In the genomic region with DNA sequence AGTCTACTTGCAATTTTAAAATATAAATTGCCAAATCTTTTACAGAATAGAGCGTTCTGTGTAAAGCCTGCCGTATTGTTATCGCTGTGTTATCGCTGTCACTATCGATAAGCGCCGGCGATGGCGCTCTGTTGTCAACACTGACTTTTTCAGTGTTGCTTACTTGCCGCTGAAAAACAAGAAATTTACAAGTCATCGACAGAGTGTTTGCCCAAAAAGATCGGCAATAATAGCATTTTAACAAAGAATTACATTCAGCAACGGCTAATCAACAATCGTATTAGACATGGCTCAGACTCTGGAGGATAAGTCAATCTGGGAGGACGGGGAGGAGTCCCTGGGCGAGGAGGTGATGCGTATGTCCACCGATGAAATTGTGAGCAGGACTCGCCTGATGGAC, we compare ENCODE assay signal across 1 fruit fly cellular context.
A peak's percentile ranks its signal among the peaks of the same experiment; 100 is the strongest.
TF ChIP-seq lines count a peak whose summit lies in the region.

TSS of gene RanBP3 (minus strand) at position 107 of the 400 bp plus-strand sequence.
TSS of gene Rpt5 (plus strand) at position 149 of the 400 bp plus-strand sequence.

TF ChIP-seq in whole organism, embryonic, 481 proteins besides CTCF, POLR2A, EP300 and RAD21 (continued from another document):
- no peak for TF ChIP-seq Ravus (GFP tag; IDR thresholded peaks at IDR 0.05; lab: Robert Waterston, UW)
- peak; percentile 44 for TF ChIP-seq mirr (GFP tag; optimal IDR thresholded peaks at IDR 0.05; lab: Kevin White, UChicago)
- no peak for TF ChIP-seq Rx (GFP tag; IDR thresholded peaks at IDR 0.05; lab: Robert Waterston, UW)
- peak in 1 of 3 experiments; percentile 2 for TF ChIP-seq Stat92E (GFP tag; optimal IDR thresholded peaks at IDR 0.05; lab: Kevin White, UChicago)
- TF ChIP-seq cg (GFP tag; optimal IDR thresholded peaks at IDR 0.05; lab: Kevin White, UChicago): no peak
- TF ChIP-seq kay (GFP tag; optimal IDR thresholded peaks at IDR 0.05; lab: Kevin White, UChicago): peak; percentile 42
- TF ChIP-seq Mrtf (GFP tag; IDR thresholded peaks at IDR 0.05; lab: Robert Waterston, UW): no peak
- no peak for TF ChIP-seq H2.0 (GFP tag; IDR thresholded peaks at IDR 0.05; lab: Robert Waterston, UW)
- peak; percentile 9 for TF ChIP-seq nerfin-1 (tag; optimal IDR thresholded peaks at IDR 0.05; lab: Kevin White, UChicago)
- TF ChIP-seq H15 (GFP tag; IDR thresholded peaks at IDR 0.05; lab: Robert Waterston, UW): peak; percentile 6; the same call in 1 of the 3 replicates
- no peak for TF ChIP-seq Dfd (GFP tag; optimal IDR thresholded peaks at IDR 0.05; lab: Kevin White, UChicago)
- TF ChIP-seq CG4404 (GFP tag; IDR thresholded peaks at IDR 0.05; lab: Robert Waterston, UW): no peak
- TF ChIP-seq CG32772 (GFP tag; IDR thresholded peaks at IDR 0.05; lab: Robert Waterston, UW): no peak
- no peak for TF ChIP-seq CG6813 (GFP tag; optimal IDR thresholded peaks at IDR 0.05; lab: Kevin White, UChicago)
- TF ChIP-seq CG17385 (GFP tag; optimal IDR thresholded peaks at IDR 0.05; lab: Kevin White, UChicago): no peak
- peak; percentile 56 for TF ChIP-seq CG1647 (GFP tag; optimal IDR thresholded peaks at IDR 0.05; lab: Kevin White, UChicago)
- TF ChIP-seq sens-2 (GFP tag; IDR thresholded peaks at IDR 0.05; lab: Robert Waterston, UW): no peak
- TF ChIP-seq CG11723 (GFP tag; optimal IDR thresholded peaks at IDR 0.05; lab: Kevin White, UChicago): no peak
- no peak for TF ChIP-seq CG5180 (GFP tag; optimal IDR thresholded peaks at IDR 0.05; lab: Kevin White, UChicago)
- no peak for TF ChIP-seq CG4328 (GFP tag; optimal IDR thresholded peaks at IDR 0.05; lab: Kevin White, UChicago)
- TF ChIP-seq CG5953 (GFP tag; IDR thresholded peaks at IDR 0.05; lab: Robert Waterston, UW): no peak
- TF ChIP-seq twi (tag; optimal IDR thresholded peaks at IDR 0.05; lab: Kevin White, UChicago): no peak
- peak; percentile 10 for TF ChIP-seq CG10147 (GFP tag; optimal IDR thresholded peaks at IDR 0.05; lab: Kevin White, UChicago)
- TF ChIP-seq CG6175 (GFP tag; IDR thresholded peaks at IDR 0.05; lab: Robert Waterston, UW): no peak; the same call in 2 of the 3 replicates
- TF ChIP-seq CG11696 (GFP tag; IDR thresholded peaks at IDR 0.05; lab: Robert Waterston, UW): no peak
- peak; percentile 61 for TF ChIP-seq phol (tag; optimal IDR thresholded peaks at IDR 0.05; lab: Kevin White, UChicago)
- no peak for TF ChIP-seq HLH3B (GFP tag; IDR thresholded peaks at IDR 0.05; lab: Robert Waterston, UW)
- TF ChIP-seq ftz-f1 (GFP tag; optimal IDR thresholded peaks at IDR 0.05; lab: Kevin White, UChicago): peak; percentile 63
- no peak for TF ChIP-seq tgo (GFP tag; IDR thresholded peaks at IDR 0.05; lab: Robert Waterston, UW)
- peak; percentile 79 for TF ChIP-seq CG16813 (GFP tag; IDR thresholded peaks at IDR 0.05; lab: Robert Waterston, UW; ENCODE audit: partially characterized antibody)
- no peak for TF ChIP-seq CG2875 (GFP tag; optimal IDR thresholded peaks at IDR 0.05; lab: Kevin White, UChicago)
- no peak for TF ChIP-seq dati (GFP tag; IDR thresholded peaks at IDR 0.05; lab: Robert Waterston, UW)
- TF ChIP-seq trh (GFP tag; optimal IDR thresholded peaks at IDR 0.05; lab: Kevin White, UChicago): peak; percentile 18
- no peak for TF ChIP-seq CG7372 (GFP tag; IDR thresholded peaks at IDR 0.05; lab: Robert Waterston, UW)
- TF ChIP-seq CG3838 (GFP tag; optimal IDR thresholded peaks at IDR 0.05; lab: Kevin White, UChicago): no peak
- peak; percentile 69 for TF ChIP-seq luna (GFP tag; optimal IDR thresholded peaks at IDR 0.05; lab: Kevin White, UChicago)
- TF ChIP-seq CG2678 (tag; optimal IDR thresholded peaks at IDR 0.05; lab: Kevin White, UChicago): no peak
- peak; percentile 57 for TF ChIP-seq E2f2 (GFP tag; IDR thresholded peaks at IDR 0.05; lab: Robert Waterston, UW)
- peak; percentile 90 for TF ChIP-seq Bgb (GFP tag; IDR thresholded peaks at IDR 0.05; lab: Robert Waterston, UW; ENCODE audit: partially characterized antibody)
- no peak for TF ChIP-seq fd3F (GFP tag; optimal IDR thresholded peaks at IDR 0.05; lab: Kevin White, UChicago)
- no peak for TF ChIP-seq Oli (tag; optimal IDR thresholded peaks at IDR 0.05; lab: Kevin White, UChicago)
- TF ChIP-seq trem (tag; optimal IDR thresholded peaks at IDR 0.05; lab: Kevin White, UChicago): peak; percentile 34
- peak; percentile 66 for TF ChIP-seq Hsf (GFP tag; optimal IDR thresholded peaks at IDR 0.05; lab: Kevin White, UChicago)
- peak; percentile 89 for TF ChIP-seq HmgZ (tag; optimal IDR thresholded peaks at IDR 0.05; lab: Kevin White, UChicago)
- TF ChIP-seq ssp (GFP tag; IDR thresholded peaks at IDR 0.05; lab: Robert Waterston, UW): peak; percentile 27; the same call in 1 of the 2 replicates
- TF ChIP-seq Dp (GFP tag; optimal IDR thresholded peaks at IDR 0.05; lab: Kevin White, UChicago): peak; percentile 55
- no peak for TF ChIP-seq cas (GFP tag; IDR thresholded peaks at IDR 0.05; lab: Robert Waterston, UW)
- no peak for TF ChIP-seq Elba2 (GFP tag; optimal IDR thresholded peaks at IDR 0.05; lab: Kevin White, UChicago)
- no peak for TF ChIP-seq CG30431 (GFP tag; optimal IDR thresholded peaks at IDR 0.05; lab: Kevin White, UChicago)
- peak; percentile 17 for TF ChIP-seq CG7556 (GFP tag; optimal IDR thresholded peaks at IDR 0.05; lab: Kevin White, UChicago)
- peak; percentile 95 for TF ChIP-seq MBD-R2 (GFP tag; IDR thresholded peaks at IDR 0.05; lab: Robert Waterston, UW)
- TF ChIP-seq ewg (GFP tag; optimal IDR thresholded peaks at IDR 0.05; lab: Kevin White, UChicago): no peak
- TF ChIP-seq Atf6 (GFP tag; IDR thresholded peaks at IDR 0.05; lab: Robert Waterston, UW): no peak
- peak; percentile 10 for TF ChIP-seq gcm2 (GFP tag; optimal IDR thresholded peaks at IDR 0.05; lab: Kevin White, UChicago)
- no peak for TF ChIP-seq dmrt99B (tag; optimal IDR thresholded peaks at IDR 0.05; lab: Kevin White, UChicago)
- peak; percentile 47 for TF ChIP-seq Adf1 (GFP tag; IDR thresholded peaks at IDR 0.05; lab: Robert Waterston, UW)
- TF ChIP-seq CG7786 (GFP tag; optimal IDR thresholded peaks at IDR 0.05; lab: Kevin White, UChicago): peak; percentile 65
- peak; percentile 27 for TF ChIP-seq gfzf (GFP tag; optimal IDR thresholded peaks at IDR 0.05; lab: Kevin White, UChicago)
- TF ChIP-seq zfh2 (GFP tag; optimal IDR thresholded peaks at IDR 0.05; lab: Kevin White, UChicago): peak; percentile 72
- no peak for TF ChIP-seq CG13894 (tag; optimal IDR thresholded peaks at IDR 0.05; lab: Kevin White, UChicago)
- peak; percentile 65 for TF ChIP-seq Fer1 (GFP tag; optimal IDR thresholded peaks at IDR 0.05; lab: Kevin White, UChicago)
- TF ChIP-seq CG4820 (GFP tag; optimal IDR thresholded peaks at IDR 0.05; lab: Kevin White, UChicago): peak; percentile 3
- peak; percentile 59 for TF ChIP-seq her (GFP tag; optimal IDR thresholded peaks at IDR 0.05; lab: Kevin White, UChicago)
- TF ChIP-seq nerfin-2 (GFP tag; IDR thresholded peaks at IDR 0.05; lab: Robert Waterston, UW; ENCODE audit: partially characterized antibody): peak; percentile 75
- TF ChIP-seq mld (GFP tag; IDR thresholded peaks at IDR 0.05; lab: Robert Waterston, UW; ENCODE audit: partially characterized antibody): peak; percentile 92
- TF ChIP-seq ind (GFP tag; optimal IDR thresholded peaks at IDR 0.05; lab: Kevin White, UChicago): peak; percentile 60
- TF ChIP-seq Drgx (GFP tag; IDR thresholded peaks at IDR 0.05; lab: Robert Waterston, UW): peak; percentile 36; the same call in 1 of the 2 replicates
- TF ChIP-seq wek (GFP tag; optimal IDR thresholded peaks at IDR 0.05; lab: Kevin White, UChicago): no peak
- TF ChIP-seq CG7839 (tag; optimal IDR thresholded peaks at IDR 0.05; lab: Kevin White, UChicago): no peak
- no peak for TF ChIP-seq odd (GFP tag; optimal IDR thresholded peaks at IDR 0.05; lab: Kevin White, UChicago)
- no peak for TF ChIP-seq B-H1 (GFP tag; IDR thresholded peaks at IDR 0.05; lab: Robert Waterston, UW)
- no peak for TF ChIP-seq CG8359 (GFP tag; optimal IDR thresholded peaks at IDR 0.05; lab: Kevin White, UChicago; ENCODE audit: borderline replicate concordance)
- no peak for TF ChIP-seq crc (GFP tag; optimal IDR thresholded peaks at IDR 0.05; lab: Kevin White, UChicago)
- TF ChIP-seq zen (tag; optimal IDR thresholded peaks at IDR 0.05; lab: Kevin White, UChicago): no peak
- peak; percentile 36 for TF ChIP-seq CG17359 (tag; optimal IDR thresholded peaks at IDR 0.05; lab: Kevin White, UChicago)
- peak; percentile 77 for TF ChIP-seq lilli (GFP tag; optimal IDR thresholded peaks at IDR 0.05; lab: Kevin White, UChicago)
- peak; percentile 77 for TF ChIP-seq Dll (GFP tag; IDR thresholded peaks at IDR 0.05; lab: Robert Waterston, UW; ENCODE audit: partially characterized antibody)
- TF ChIP-seq CG15073 (GFP tag; optimal IDR thresholded peaks at IDR 0.05; lab: Kevin White, UChicago): peak; percentile 8
- TF ChIP-seq mam (GFP tag; optimal IDR thresholded peaks at IDR 0.05; lab: Kevin White, UChicago): peak; percentile 73
- peak; percentile 69; the same call in 1 of the 4 replicates for TF ChIP-seq chinmo (GFP tag; IDR thresholded peaks at IDR 0.05; lab: Robert Waterston, UW; ENCODE audit: partially characterized antibody)
- TF ChIP-seq Med (GFP tag; lab: Kevin White, UChicago): peak; percentile 96
- no peak for TF ChIP-seq danr (GFP tag; IDR thresholded peaks at IDR 0.05; lab: Robert Waterston, UW)
- no peak for TF ChIP-seq lov (optimal IDR thresholded peaks at IDR 0.05; lab: Kevin White, UChicago)
- no peak for TF ChIP-seq lov (GFP tag; IDR thresholded peaks at IDR 0.05; lab: Robert Waterston, UW)
- peak; percentile 57 for TF ChIP-seq CG3281 (GFP tag; optimal IDR thresholded peaks at IDR 0.05; lab: Kevin White, UChicago)
- peak; percentile 38 for TF ChIP-seq CG9817 (tag; optimal IDR thresholded peaks at IDR 0.05; lab: Kevin White, UChicago)
- TF ChIP-seq CG17612 (GFP tag; IDR thresholded peaks at IDR 0.05; lab: Robert Waterston, UW): peak; percentile 51; the same call in 1 of the 2 replicates
- peak; percentile 60 for TF ChIP-seq Bteb2 (GFP tag; optimal IDR thresholded peaks at IDR 0.05; lab: Kevin White, UChicago)
- TF ChIP-seq CG4730 (GFP tag; IDR thresholded peaks at IDR 0.05; lab: Robert Waterston, UW): no peak
- peak; percentile 40 for TF ChIP-seq CG9797 (GFP tag; optimal IDR thresholded peaks at IDR 0.05; lab: Kevin White, UChicago)
- peak; percentile 85 for TF ChIP-seq CG2116 (GFP tag; optimal IDR thresholded peaks at IDR 0.05; lab: Kevin White, UChicago)
- TF ChIP-seq Hr3 (GFP tag; optimal IDR thresholded peaks at IDR 0.05; lab: Kevin White, UChicago): peak; percentile 19
- no peak for TF ChIP-seq CG18262 (tag; optimal IDR thresholded peaks at IDR 0.05; lab: Kevin White, UChicago)
- TF ChIP-seq tin (GFP tag; optimal IDR thresholded peaks at IDR 0.05; lab: Kevin White, UChicago): peak; percentile 67
- TF ChIP-seq ems (GFP tag; optimal IDR thresholded peaks at IDR 0.05; lab: Kevin White, UChicago): no peak
- peak; percentile 7 for TF ChIP-seq CG5245 (GFP tag; optimal IDR thresholded peaks at IDR 0.05; lab: Kevin White, UChicago)
- TF ChIP-seq CG12104 (GFP tag; optimal IDR thresholded peaks at IDR 0.05; lab: Kevin White, UChicago): peak; percentile 0
- no peak for TF ChIP-seq eve (GFP tag; optimal IDR thresholded peaks at IDR 0.05; lab: Kevin White, UChicago)
- TF ChIP-seq Neu2 (GFP tag; optimal IDR thresholded peaks at IDR 0.05; lab: Kevin White, UChicago; ENCODE audit: borderline replicate concordance): peak; percentile 33
- TF ChIP-seq CG17328 (GFP tag; IDR thresholded peaks at IDR 0.05; lab: Robert Waterston, UW): no peak
- TF ChIP-seq CG8765 (GFP tag; IDR thresholded peaks at IDR 0.05; lab: Robert Waterston, UW): no peak
- no peak for TF ChIP-seq sima (GFP tag; optimal IDR thresholded peaks at IDR 0.05; lab: Kevin White, UChicago)
- TF ChIP-seq dm (GFP tag; optimal IDR thresholded peaks at IDR 0.05; lab: Kevin White, UChicago): peak; percentile 58
- no peak for TF ChIP-seq Dek (tag; optimal IDR thresholded peaks at IDR 0.05; lab: Kevin White, UChicago)
- TF ChIP-seq row (GFP tag; IDR thresholded peaks at IDR 0.05; lab: Robert Waterston, UW): peak; percentile 49; the same call in 2 of the 3 replicates
- TF ChIP-seq CG33213 (GFP tag; optimal IDR thresholded peaks at IDR 0.05; lab: Kevin White, UChicago): peak; percentile 61
- TF ChIP-seq insv (GFP tag; optimal IDR thresholded peaks at IDR 0.05; lab: Kevin White, UChicago): peak in 1 of 2 experiments; percentile 15
- no peak for TF ChIP-seq CG8281 (tag; optimal IDR thresholded peaks at IDR 0.05; lab: Kevin White, UChicago)
- TF ChIP-seq slp2 (GFP tag; optimal IDR thresholded peaks at IDR 0.05; lab: Kevin White, UChicago): peak; percentile 0
- no peak; the same call in 1 of the 2 replicates for TF ChIP-seq sisA (GFP tag; IDR thresholded peaks at IDR 0.05; lab: Robert Waterston, UW)
- peak; percentile 76 for TF ChIP-seq zen2 (GFP tag; IDR thresholded peaks at IDR 0.05; lab: Robert Waterston, UW; ENCODE audit: partially characterized antibody)
- TF ChIP-seq cad (GFP tag; optimal IDR thresholded peaks at IDR 0.05; lab: Kevin White, UChicago): no peak
- TF ChIP-seq CG1024 (GFP tag; IDR thresholded peaks at IDR 0.05; lab: Robert Waterston, UW): no peak
- peak; percentile 36 for TF ChIP-seq chn (GFP tag; optimal IDR thresholded peaks at IDR 0.05; lab: Kevin White, UChicago)
- peak; percentile 66; the same call in 2 of the 3 replicates for TF ChIP-seq CG34422 (GFP tag; IDR thresholded peaks at IDR 0.05; lab: Robert Waterston, UW)
- peak; percentile 80 for TF ChIP-seq hbn (GFP tag; IDR thresholded peaks at IDR 0.05; lab: Robert Waterston, UW; ENCODE audit: partially characterized antibody)
- peak; percentile 70 for TF ChIP-seq vvl (GFP tag; IDR thresholded peaks at IDR 0.05; lab: Robert Waterston, UW)
- peak; percentile 82 for TF ChIP-seq Sry-δ (GFP tag; optimal IDR thresholded peaks at IDR 0.05; lab: Kevin White, UChicago)
- TF ChIP-seq Nf-YA (GFP tag; IDR thresholded peaks at IDR 0.05; lab: Robert Waterston, UW): no peak; the same call in 1 of the 2 replicates
